Worm (Caenorhabditis elegans) whole organism, young adult: ENCODE results near the gene C23G10.5.

ENCODE experiments used
- B0261.1 ChIP-seq: sonication (generic microtip); optimal IDR thresholded peaks from 2 replicates; lab custom pipeline; 2016; ENCODE audit warnings: mild to moderate bottlenecking, missing genetic modification characterization, moderate library complexity, missing compliant biosample characterization
- B0336.3 ChIP-seq: fragments of 200-800 bp; sonication (Bioruptor generic); IDR thresholded peaks from 2 replicates; pipeline ENCODE4 v1.3.6; 2022; ENCODE audit warnings: missing genetic modification characterization, missing compliant biosample characterization
- C17E4.6 ChIP-seq: fragments of 200-800 bp; sonication (Bioruptor generic); IDR thresholded peaks from 2 replicates; pipeline ENCODE4 v1.3.6; 2022; ENCODE audit warnings: missing genetic modification reagents, missing genetic modification characterization, missing compliant biosample characterization
- D2030.7 ChIP-seq: fragments of 200-800 bp; sonication (Bioruptor generic); IDR thresholded peaks from 2 replicates; pipeline ENCODE4 v1.3.6; 2022; ENCODE audit warnings: missing genetic modification reagents, missing genetic modification characterization, missing compliant biosample characterization
- F22D6.2 ChIP-seq: sonication (generic microtip); optimal IDR thresholded peaks from 2 replicates; lab custom pipeline; 2016; ENCODE audit warnings: mild to moderate bottlenecking, missing genetic modification characterization, missing compliant biosample characterization
- F23B12.7 ChIP-seq: sonication (generic microtip); optimal IDR thresholded peaks from 2 replicates; lab custom pipeline; 2017; ENCODE audit warnings: missing genetic modification characterization, mild to moderate bottlenecking, missing compliant biosample characterization, antibody characterized with exemption, moderate library complexity; ENCODE audit not compliant: insufficient read depth
- F33H1.4 ChIP-seq: fragments of 200-800 bp; sonication (Bioruptor generic); IDR thresholded peaks from 2 replicates; pipeline ENCODE4 v1.3.6; 2022; ENCODE audit warnings: missing genetic modification reagents, missing genetic modification characterization, missing compliant biosample characterization
- F49E8.2 ChIP-seq: sonication (generic microtip); optimal IDR thresholded peaks from 3 replicates; lab custom pipeline; 2017; ENCODE audit warnings: missing genetic modification characterization, mild to moderate bottlenecking, missing compliant biosample characterization, antibody characterized with exemption, moderate library complexity; ENCODE audit not compliant: insufficient read depth
- ama-1 ChIP-seq, 3 experiments: fragments of 150-350 bp in 1 of 3; sonication (generic microtip) in 2 of 3; optimal IDR thresholded peaks; 2 replicates each; lab custom pipeline; 2014 to 2018; ENCODE audit warnings: missing biosample characterization in 2 of 3, missing genetic modification characterization in 2 of 3, missing genetic modification reagents in 2 of 3
- aptf-2 ChIP-seq: fragments of 200-800 bp; sonication (Bioruptor generic); conservative IDR thresholded peaks from 2 replicates; pipeline ENCODE4 v1.3.6; 2022; ENCODE audit warnings: missing genetic modification reagents, missing genetic modification characterization, missing compliant biosample characterization
- athp-1 ChIP-seq: sonication (generic microtip); optimal IDR thresholded peaks from 2 replicates; lab custom pipeline; 2017; ENCODE audit warnings: mild to moderate bottlenecking, missing genetic modification characterization, missing compliant biosample characterization
- attf-6 ChIP-seq: fragments of 200-800 bp; sonication (Bioruptor generic); IDR thresholded peaks from 2 replicates; pipeline ENCODE4 v1.3.6; 2022; ENCODE audit warnings: missing genetic modification reagents, missing genetic modification characterization, missing compliant biosample characterization
- ccch-3 ChIP-seq: fragments of 200-800 bp; sonication (Bioruptor generic); optimal IDR thresholded peaks from 2 replicates; lab custom pipeline; 2018; ENCODE audit warnings: mild to moderate bottlenecking, missing genetic modification characterization, missing compliant biosample characterization
- ceh-79 ChIP-seq: sonication (generic microtip); optimal IDR thresholded peaks from 2 replicates; lab custom pipeline; 2017; ENCODE audit warnings: mild to moderate bottlenecking, missing genetic modification characterization, missing compliant biosample characterization
- ceh-91 ChIP-seq: fragments of 200-800 bp; sonication (Bioruptor generic); IDR thresholded peaks from 2 replicates; pipeline ENCODE4 v1.3.6; 2022; ENCODE audit warnings: missing genetic modification reagents, missing genetic modification characterization, missing compliant biosample characterization
- chd-7 ChIP-seq: sonication (generic microtip); optimal IDR thresholded peaks from 2 replicates; lab custom pipeline; 2016; ENCODE audit warnings: mild to moderate bottlenecking, missing genetic modification characterization, moderate library complexity, missing compliant biosample characterization
- ekl-4 ChIP-seq: fragments of 200-800 bp; sonication (Bioruptor generic); IDR thresholded peaks from 2 replicates; pipeline ENCODE4 v1.3.6; 2022; ENCODE audit warnings: missing genetic modification reagents, missing genetic modification characterization, missing compliant biosample characterization
- him-1 ChIP-seq: sonication (generic microtip); optimal IDR thresholded peaks from 2 replicates; lab custom pipeline; 2016; ENCODE audit warnings: missing genotype, missing genetic modification reagents, missing genetic modification characterization, missing compliant biosample characterization
- hmg-1.2 ChIP-seq: fragments of 200-800 bp; sonication (Bioruptor generic); IDR thresholded peaks from 2 replicates; pipeline ENCODE4 v1.3.6; 2022; ENCODE audit warnings: missing genetic modification reagents, missing genetic modification characterization, missing compliant biosample characterization
- hrde-1 ChIP-seq: sonication (generic microtip); optimal IDR thresholded peaks from 2 replicates; lab custom pipeline; 2016; ENCODE audit warnings: missing genetic modification characterization, mild to moderate bottlenecking, missing compliant biosample characterization, moderate library complexity, missing genotype, missing genetic modification reagents, borderline replicate concordance
- lin-26 ChIP-seq: fragments of 200-800 bp; sonication (Bioruptor generic); IDR thresholded peaks from 2 replicates; pipeline ENCODE4 v1.3.6; 2022; ENCODE audit warnings: missing genetic modification reagents, missing genetic modification characterization, missing compliant biosample characterization
- lin-54 ChIP-seq: fragments of 200-800 bp; sonication (Bioruptor generic); optimal IDR thresholded peaks from 2 replicates; lab custom pipeline; 2018; ENCODE audit warnings: mild to moderate bottlenecking, missing genetic modification characterization, missing compliant biosample characterization
- lir-1 ChIP-seq: fragments of 200-800 bp; sonication (Bioruptor generic); conservative IDR thresholded peaks from 2 replicates; pipeline ENCODE4 v1.3.6; 2022; ENCODE audit warnings: missing genetic modification reagents, missing genetic modification characterization, missing compliant biosample characterization
- lsl-1 ChIP-seq: fragments of 200-800 bp; sonication (Bioruptor generic); optimal IDR thresholded peaks from 2 replicates; lab custom pipeline; 2018; ENCODE audit warnings: mild to moderate bottlenecking, missing genetic modification characterization, moderate library complexity, missing compliant biosample characterization
- lsy-27 ChIP-seq: sonication (generic microtip); optimal IDR thresholded peaks from 2 replicates; lab custom pipeline; 2017; ENCODE audit warnings: missing genetic modification characterization, mild to moderate bottlenecking, missing compliant biosample characterization, antibody characterized with exemption, missing genotype, borderline replicate concordance; ENCODE audit not compliant: insufficient read depth
- madf-6 ChIP-seq: fragments of 200-800 bp; sonication (Bioruptor generic); IDR thresholded peaks from 2 replicates; pipeline ENCODE4 v1.3.6; 2022; ENCODE audit warnings: missing genetic modification reagents, missing genetic modification characterization, missing compliant biosample characterization
- nfya-2 ChIP-seq: fragments of 200-800 bp; sonication (Bioruptor generic); IDR thresholded peaks from 2 replicates; pipeline ENCODE4 v1.3.6; 2022; ENCODE audit warnings: missing genetic modification reagents, missing genetic modification characterization, missing compliant biosample characterization
- nfyb-1 ChIP-seq: fragments of 200-800 bp; sonication (Bioruptor generic); IDR thresholded peaks from 2 replicates; pipeline ENCODE4 v1.3.6; 2022; ENCODE audit warnings: missing genetic modification reagents, missing genetic modification characterization, missing compliant biosample characterization
- rcor-1 ChIP-seq: fragments of 200-800 bp; sonication (Bioruptor generic); IDR thresholded peaks from 2 replicates; pipeline ENCODE4 v1.3.6; 2022; ENCODE audit warnings: missing genetic modification reagents, missing genetic modification characterization, missing compliant biosample characterization
- rec-8 ChIP-seq, 2 experiments: sonication (generic microtip); optimal IDR thresholded peaks; 2 replicates each; lab custom pipeline; 2016; ENCODE audit warnings: mild to moderate bottlenecking in 2 of 2, missing genetic modification characterization in 2 of 2, missing genetic modification reagents in 2 of 2, missing genotype in 2 of 2, missing biosample characterization in 1 of 2, missing compliant biosample characterization in 1 of 2, moderate library complexity in 1 of 2
- rpc-1 ChIP-seq, 2 experiments: fragments of 150-350 bp in 1 of 2; sonication (generic microtip) in 1 of 2; optimal IDR thresholded peaks; 2 replicates each; lab custom pipeline; 2014 to 2018; ENCODE audit warnings: missing biosample characterization in 1 of 2, missing genetic modification characterization in 1 of 2, missing genetic modification reagents in 1 of 2, missing genotype in 1 of 2
- snpc-1.1 ChIP-seq: sonication (generic microtip); optimal IDR thresholded peaks from 2 replicates; lab custom pipeline; 2017; ENCODE audit warnings: missing genetic modification characterization, mild to moderate bottlenecking, missing compliant biosample characterization, antibody characterized with exemption, moderate library complexity, missing genotype, missing genetic modification reagents; ENCODE audit not compliant: insufficient read depth
- snpc-1.3 ChIP-seq: sonication (generic microtip); optimal IDR thresholded peaks from 2 replicates; lab custom pipeline; 2017; ENCODE audit warnings: missing genetic modification characterization, mild to moderate bottlenecking, missing compliant biosample characterization, antibody characterized with exemption, moderate library complexity, missing genotype, missing genetic modification reagents; ENCODE audit not compliant: insufficient read depth
- snpc-3.4 ChIP-seq: sonication (generic microtip); optimal IDR thresholded peaks from 2 replicates; lab custom pipeline; 2017; ENCODE audit warnings: missing genetic modification characterization, mild to moderate bottlenecking, missing compliant biosample characterization, antibody characterized with exemption, moderate library complexity, missing genotype, missing genetic modification reagents
- snpc-4 ChIP-seq, 5 experiments: fragments of 150-350 bp in 1 of 5; sonication (generic microtip) in 4 of 5; optimal IDR thresholded peaks; 2 replicates each; lab custom pipeline; 2014 to 2018; ENCODE audit warnings: missing genetic modification characterization in 5 of 5, missing biosample characterization in 3 of 5, antibody characterized with exemption in 2 of 5, mild to moderate bottlenecking in 2 of 5, missing compliant biosample characterization in 2 of 5, missing genotype in 2 of 5, moderate library complexity in 2 of 5, missing genetic modification reagents in 1 of 5
- tbp1 ChIP-seq: fragments of 200-800 bp; sonication (Bioruptor generic); optimal IDR thresholded peaks from 2 replicates; lab custom pipeline; 2018; ENCODE audit warnings: mild to moderate bottlenecking, missing genetic modification characterization, missing compliant biosample characterization
- tlf-1 ChIP-seq: fragments of 200-800 bp; sonication (Bioruptor generic); optimal IDR thresholded peaks from 2 replicates; lab custom pipeline; 2018; ENCODE audit warnings: mild to moderate bottlenecking, missing genetic modification characterization, missing compliant biosample characterization
- unc-62 ChIP-seq: fragments of 150-350 bp; optimal IDR thresholded peaks from 2 replicates; lab custom pipeline; 2014; ENCODE audit warnings: missing biosample characterization, missing genetic modification reagents, missing genetic modification characterization
- xnd-1 ChIP-seq: sonication (generic microtip); optimal IDR thresholded peaks from 2 replicates; lab custom pipeline; 2016; ENCODE audit warnings: missing genotype, missing genetic modification reagents, missing genetic modification characterization, missing compliant biosample characterization
- ztf-18 ChIP-seq: sonication (generic microtip); optimal IDR thresholded peaks from 2 replicates; lab custom pipeline; 2016; ENCODE audit warnings: missing genotype, mild to moderate bottlenecking, missing genetic modification characterization, missing compliant biosample characterization
- ztf-3 ChIP-seq: fragments of 200-800 bp; sonication (Bioruptor generic); optimal IDR thresholded peaks from 2 replicates; lab custom pipeline; 2018; ENCODE audit warnings: mild to moderate bottlenecking, missing genetic modification characterization, missing compliant biosample characterization

Gene C23G10.5

DNA sequence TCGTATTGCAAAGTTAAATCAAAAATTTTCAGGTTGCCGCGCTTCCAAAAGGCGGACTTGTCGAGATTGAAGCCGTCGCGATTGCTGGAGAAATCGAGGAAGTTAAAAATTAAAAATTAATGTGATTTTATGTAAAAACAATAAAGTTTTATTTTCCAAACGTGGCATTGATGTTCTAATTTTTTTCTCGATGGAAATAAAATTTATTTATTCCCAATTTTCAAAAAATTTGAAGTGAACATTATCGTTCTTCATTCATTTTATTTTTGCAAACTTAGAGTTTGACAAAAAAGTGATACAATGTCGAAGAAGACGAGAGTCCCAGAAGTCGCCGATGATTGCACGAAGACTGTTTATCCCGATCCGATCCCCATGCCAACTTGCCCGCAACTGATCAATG lies 18.1 kb downstream of the C23G10.5 start, which contains the start of gene C23G10.1:
Gene C23G10.1 (plus strand): TSS at position 301 of the 400 bp plus-strand sequence.
- TF ChIP-seq F23B12.7 (tag; lab: Kevin White, UChicago), result no peak
- peak; percentile 32 for TF ChIP-seq F49E8.2 (tag; lab: Kevin White, UChicago)
- no peak for TF ChIP-seq ceh-91

ce11 chrIII:6210215-6210822 lies 19.4 kb downstream of the C23G10.5 start:
- no peak for TF ChIP-seq ztf-3
- TF ChIP-seq nfya-2 (GFP tag; lab: Robert Waterston, UW), result 0 out of 2 replicates have a peak, but pooled peaks have one; percentile 36
- TF ChIP-seq madf-6 (GFP tag; lab: Robert Waterston, UW), result peak; percentile 68
- TF ChIP-seq ztf-18 (tag; lab: Kevin White, UChicago), result peak; percentile 67
- peak; percentile 12 for TF ChIP-seq lin-54 (GFP tag; lab: Kevin White, UChicago)
- TF ChIP-seq nfyb-1 (GFP tag; lab: Robert Waterston, UW), result no peak
- TF ChIP-seq B0261.1 (tag; lab: Kevin White, UChicago), result peak; percentile 4
- peak; percentile 34 for TF ChIP-seq tlf-1 (GFP tag; lab: Kevin White, UChicago)
- TF ChIP-seq lsy-27 (tag; lab: Kevin White, UChicago), result no peak
- TF ChIP-seq snpc-1.3 (tag; lab: Kevin White, UChicago), result peak; percentile 71
- TF ChIP-seq ekl-4 (GFP tag; lab: Robert Waterston, UW), result 0 out of 2 replicates have a peak, but pooled peaks have one; percentile 42
- no peak for TF ChIP-seq C17E4.6
- TF ChIP-seq lin-26, result peak; percentile 66; the same call in 1 of the 2 replicates
- no peak for TF ChIP-seq rpc-1 (optimal IDR thresholded peaks at IDR 0.05; lab: Kevin White, UChicago)
- peak; percentile 7 for TF ChIP-seq rpc-1 (tag; optimal IDR thresholded peaks at IDR 0.05; lab: Kevin White, UChicago)
- TF ChIP-seq F49E8.2 (tag; lab: Kevin White, UChicago), result peak; percentile 83
- peak; percentile 85; the same call in 1 of the 2 replicates for TF ChIP-seq attf-6 (GFP tag; lab: Robert Waterston, UW)
- peak; percentile 51 for TF ChIP-seq xnd-1 (tag; lab: Kevin White, UChicago)
- peak; percentile 35; the same call in 1 of the 2 replicates for TF ChIP-seq F33H1.4 (GFP tag; lab: Robert Waterston, UW)
- peak; percentile 90 for TF ChIP-seq snpc-4 (GFP tag; optimal IDR thresholded peaks at IDR 0.05; lab: Kevin White, UChicago)
- TF ChIP-seq snpc-4 (tag; optimal IDR thresholded peaks at IDR 0.05; lab: Kevin White, UChicago), result peak; percentile 85 to 93 (median 90)
- peak; percentile 62 for TF ChIP-seq lsl-1 (GFP tag; lab: Kevin White, UChicago)
- TF ChIP-seq chd-7 (tag; lab: Kevin White, UChicago), result peak; percentile 32
- TF ChIP-seq athp-1 (tag; lab: Kevin White, UChicago), result peak; percentile 64
- peak; percentile 80 for TF ChIP-seq D2030.7
- peak; percentile 73 for TF ChIP-seq him-1
- peak; percentile 63 for TF ChIP-seq B0336.3
- 0 out of 2 replicates have a peak, but pooled peaks have one; percentile 40 for TF ChIP-seq rcor-1 (GFP tag; lab: Robert Waterston, UW)
- TF ChIP-seq hrde-1 (tag; lab: Kevin White, UChicago), result peak; percentile 85
- TF ChIP-seq snpc-1.1 (tag; lab: Kevin White, UChicago), result peak; percentile 97
- peak; percentile 86 for TF ChIP-seq hmg-1.2 (GFP tag; lab: Robert Waterston, UW)
- no peak for TF ChIP-seq ama-1 (optimal IDR thresholded peaks at IDR 0.05; lab: Kevin White, UChicago)
- peak in 1 of 2 experiments; percentile 35 for TF ChIP-seq ama-1 (GFP tag; optimal IDR thresholded peaks at IDR 0.05; lab: Kevin White, UChicago)
- TF ChIP-seq ceh-79 (tag; lab: Kevin White, UChicago), result no peak
- TF ChIP-seq F22D6.2 (tag; lab: Kevin White, UChicago), result no peak
- TF ChIP-seq snpc-3.4, result peak; percentile 69
- TF ChIP-seq unc-62 (GFP tag; lab: Kevin White, UChicago), result no peak
- TF ChIP-seq aptf-2 (GFP tag; lab: Robert Waterston, UW), result no peak
- peak in 1 of 2 experiments; percentile 27 for TF ChIP-seq rec-8 (tag; optimal IDR thresholded peaks at IDR 0.05; lab: Kevin White, UChicago)
- 0 out of 2 replicates have a peak, but pooled peaks have one; percentile 9 for TF ChIP-seq lir-1 (GFP tag; lab: Robert Waterston, UW)
- peak; percentile 73 for TF ChIP-seq tbp1
- TF ChIP-seq ccch-3 (GFP tag; lab: Kevin White, UChicago), result no peak
